Fruit fly (Drosophila melanogaster) whole organism, embryonic: ENCODE data around the gene Prosalpha6T.
A peak's percentile ranks its signal among the peaks of the same experiment; 100 is the strongest.

Source experiments
- C15 ChIP-seq: fragments of 200-800 bp; sonication (Bioruptor generic); IDR thresholded peaks from 3 replicates; pipeline ENCODE4 v1.3.6; 2022; ENCODE audit warnings: missing biosample characterization, missing genetic modification characterization
- CG10979 ChIP-seq: fragments of 200-800 bp; sonication (Bioruptor generic); optimal IDR thresholded peaks from 2 replicates; lab custom pipeline; 2018; ENCODE audit warnings: missing biosample characterization, mild to moderate bottlenecking, missing genetic modification characterization, moderate library complexity
- CG11093 ChIP-seq: fragments of 200-800 bp; sonication (Bioruptor generic); IDR thresholded peaks from 3 replicates; pipeline ENCODE4 v1.3.6; 2022; ENCODE audit warnings: missing biosample characterization, missing genetic modification characterization
- CG11504 ChIP-seq: fragments of 200-800 bp; sonication (Bioruptor generic); optimal IDR thresholded peaks from 3 replicates; lab custom pipeline; 2019; ENCODE audit warnings: missing biosample characterization, mild to moderate bottlenecking, missing genetic modification characterization, moderate library complexity
- CG12744 ChIP-seq: fragments of 200-800 bp; sonication (Bioruptor generic); optimal IDR thresholded peaks from 2 replicates; lab custom pipeline; 2016; ENCODE audit warnings: missing biosample characterization, missing genetic modification characterization
- CG13775 ChIP-seq: fragments of 200-800 bp; sonication (Bioruptor generic); optimal IDR thresholded peaks from 3 replicates; lab custom pipeline; 2017; ENCODE audit warnings: missing biosample characterization, mild to moderate bottlenecking, missing genetic modification characterization
- CG14014 ChIP-seq: fragments of 200-800 bp; sonication (Bioruptor generic); IDR thresholded peaks from 2 replicates; pipeline ENCODE4 v1.3.6; 2022; ENCODE audit warnings: missing biosample characterization, missing genetic modification characterization
- CG17359 ChIP-seq: fragments of 200-800 bp; sonication (Bioruptor generic); optimal IDR thresholded peaks from 3 replicates; lab custom pipeline; 2018; ENCODE audit warnings: missing biosample characterization, mild to moderate bottlenecking, missing genetic modification characterization, moderate library complexity
- CG2202 ChIP-seq: fragments of 200-800 bp; sonication (Bioruptor generic); optimal IDR thresholded peaks from 2 replicates; lab custom pipeline; 2018; ENCODE audit warnings: missing biosample characterization, mild to moderate bottlenecking, missing genetic modification characterization
- CG2712 ChIP-seq: fragments of 200-800 bp; optimal IDR thresholded peaks from 3 replicates; lab custom pipeline; 2019; ENCODE audit warnings: missing biosample characterization, mild to moderate bottlenecking, missing genetic modification characterization, moderate library complexity
- CG31388 ChIP-seq: fragments of 200-800 bp; sonication (Bioruptor generic); optimal IDR thresholded peaks from 2 replicates; lab custom pipeline; 2016; ENCODE audit warnings: missing biosample characterization, missing genetic modification characterization
- CG4730 ChIP-seq: fragments of 200-800 bp; sonication (Bioruptor generic); IDR thresholded peaks from 2 replicates; pipeline ENCODE4 v1.3.6; 2022; ENCODE audit warnings: missing biosample characterization, missing genetic modification characterization
- CG5953 ChIP-seq: fragments of 200-800 bp; sonication (Bioruptor generic); IDR thresholded peaks from 2 replicates; pipeline ENCODE4 v1.3.6; 2022; ENCODE audit warnings: missing biosample characterization, missing genetic modification characterization
- CG6272 ChIP-seq: fragments of 200-800 bp; sonication (Bioruptor generic); IDR thresholded peaks from 2 replicates; pipeline ENCODE4 v1.3.6; 2022; ENCODE audit warnings: missing biosample characterization, missing genetic modification characterization
- CG6654 ChIP-seq: fragments of 200-800 bp; sonication (Bioruptor generic); optimal IDR thresholded peaks from 2 replicates; lab custom pipeline; 2017; ENCODE audit warnings: missing biosample characterization, mild to moderate bottlenecking, missing genetic modification characterization
- CG6791 ChIP-seq: fragments of 200-800 bp; sonication (Bioruptor generic); IDR thresholded peaks from 3 replicates; pipeline ENCODE4 v1.3.6; 2022; ENCODE audit warnings: missing biosample characterization, missing genetic modification characterization; ENCODE audit not compliant: partially characterized antibody
- CG7745 ChIP-seq: fragments of 200-800 bp; sonication (Bioruptor generic); optimal IDR thresholded peaks from 2 replicates; lab custom pipeline; 2018; ENCODE audit warnings: missing biosample characterization, mild to moderate bottlenecking, missing genetic modification characterization, moderate library complexity
- CG7839 ChIP-seq: fragments of 200-800 bp; sonication (Bioruptor generic); optimal IDR thresholded peaks from 3 replicates; lab custom pipeline; 2018; ENCODE audit warnings: missing biosample characterization, mild to moderate bottlenecking, missing genetic modification characterization, moderate library complexity
- CTCF ChIP-seq: fragments of 200-800 bp; sonication (Bioruptor generic); optimal IDR thresholded peaks from 2 replicates; lab custom pipeline; 2017; ENCODE audit warnings: missing biosample characterization, mild to moderate bottlenecking, missing genetic modification characterization, moderate library complexity
- Dfd ChIP-seq, 2 experiments: fragments of >200 bp; optimal IDR thresholded peaks; 2 replicates each; lab custom pipeline; 2017; ENCODE audit warnings: missing biosample characterization in 2 of 2, missing genetic modification characterization in 2 of 2
- E2f1 ChIP-seq: fragments of 200-800 bp; sonication (Bioruptor generic); IDR thresholded peaks from 2 replicates; pipeline ENCODE4 v1.3.6; 2022; ENCODE audit warnings: missing biosample characterization, missing genetic modification characterization
- GATAe ChIP-seq: fragments of 200-800 bp; sonication (Bioruptor generic); conservative IDR thresholded peaks from 2 replicates; pipeline ENCODE4 v1.3.6; 2022; ENCODE audit warnings: missing biosample characterization, missing genetic modification characterization
- H2.0 ChIP-seq: fragments of 200-800 bp; sonication (Bioruptor generic); IDR thresholded peaks from 2 replicates; pipeline ENCODE4 v1.3.6; 2022; ENCODE audit warnings: missing biosample characterization, missing genetic modification characterization
- HmgZ ChIP-seq: fragments of 200-800 bp; sonication (Bioruptor generic); optimal IDR thresholded peaks from 2 replicates; lab custom pipeline; 2018; ENCODE audit warnings: missing biosample characterization, mild to moderate bottlenecking, missing genetic modification characterization
- Lpt ChIP-seq: fragments of >200 bp; optimal IDR thresholded peaks from 2 replicates; lab custom pipeline; 2018; ENCODE audit warnings: missing biosample characterization, missing genetic modification characterization
- MESR4 ChIP-seq: fragments of 200-800 bp; sonication (Bioruptor generic); optimal IDR thresholded peaks from 2 replicates; lab custom pipeline; 2018; ENCODE audit warnings: missing biosample characterization, mild to moderate bottlenecking, missing genetic modification characterization, moderate library complexity
- Oli ChIP-seq: fragments of 200-800 bp; sonication (Bioruptor generic); optimal IDR thresholded peaks from 2 replicates; lab custom pipeline; 2018; ENCODE audit warnings: missing biosample characterization, mild to moderate bottlenecking, missing genetic modification characterization, moderate library complexity
- Ptx1 ChIP-seq: fragments of 200-800 bp; sonication (Bioruptor generic); IDR thresholded peaks from 2 replicates; pipeline ENCODE4 v1.3.6; 2022; ENCODE audit warnings: missing biosample characterization, missing genetic modification characterization
- Side ChIP-seq: fragments of 200-800 bp; sonication (Bioruptor generic); optimal IDR thresholded peaks from 2 replicates; lab custom pipeline; 2016; ENCODE audit warnings: missing biosample characterization, missing genetic modification characterization
- Tbp ChIP-seq: fragments of >200 bp; optimal IDR thresholded peaks from 2 replicates; lab custom pipeline; 2018; ENCODE audit warnings: missing biosample characterization, missing genetic modification characterization
- ato ChIP-seq: fragments of 200-800 bp; sonication (Bioruptor generic); IDR thresholded peaks from 2 replicates; pipeline ENCODE4 v1.3.6; 2022; ENCODE audit warnings: missing biosample characterization, missing genetic modification characterization; ENCODE audit not compliant: partially characterized antibody
- bigmax ChIP-seq: fragments of 200-800 bp; sonication (Bioruptor generic); optimal IDR thresholded peaks from 2 replicates; lab custom pipeline; 2018; ENCODE audit warnings: missing biosample characterization, mild to moderate bottlenecking, missing genetic modification characterization
- ci ChIP-seq: fragments of 200-800 bp; sonication (Bioruptor generic); IDR thresholded peaks from 3 replicates; pipeline ENCODE4 v1.3.6; 2022; ENCODE audit warnings: missing biosample characterization, missing genetic modification characterization
- dpn ChIP-seq, 2 experiments: fragments of 200-800 bp; sonication (Bioruptor generic); optimal IDR thresholded peaks; 3 replicates each; lab custom pipeline; 2016; ENCODE audit warnings: missing biosample characterization in 2 of 2, missing genetic modification characterization in 2 of 2
- fd96Cb ChIP-seq: fragments of 200-800 bp; sonication (Bioruptor generic); optimal IDR thresholded peaks from 2 replicates; lab custom pipeline; 2018; ENCODE audit warnings: missing biosample characterization, mild to moderate bottlenecking, missing genetic modification characterization, moderate library complexity
- gem ChIP-seq: fragments of 200-800 bp; sonication (Bioruptor generic); optimal IDR thresholded peaks from 2 replicates; lab custom pipeline; 2019; ENCODE audit warnings: missing biosample characterization, mild to moderate bottlenecking, missing genetic modification characterization, moderate library complexity
- hth ChIP-seq: fragments of >200 bp; optimal IDR thresholded peaks from 2 replicates; lab custom pipeline; 2017; ENCODE audit warnings: inconsistent platforms
- jigr1 ChIP-seq: fragments of 200-800 bp; sonication (Bioruptor generic); IDR thresholded peaks from 3 replicates; pipeline ENCODE4 v1.3.6; 2022; ENCODE audit warnings: missing biosample characterization, missing genetic modification characterization
- kah ChIP-seq: fragments of 200-800 bp; sonication (Bioruptor generic); optimal IDR thresholded peaks from 2 replicates; lab custom pipeline; 2018; ENCODE audit warnings: missing biosample characterization, mild to moderate bottlenecking, missing genetic modification characterization
- klu ChIP-seq: fragments of 200-800 bp; sonication (Bioruptor generic); IDR thresholded peaks from 2 replicates; pipeline ENCODE4 v1.3.6; 2022; ENCODE audit warnings: missing biosample characterization, missing genetic modification characterization
- lilli ChIP-seq: fragments of 200-800 bp; sonication (Bioruptor generic); optimal IDR thresholded peaks from 3 replicates; lab custom pipeline; 2016; ENCODE audit warnings: missing biosample characterization, missing genetic modification characterization
- lov ChIP-seq, 2 experiments: fragments of 200-800 bp in 1 of 2; fragments of >200 bp in 1 of 2; sonication (Bioruptor generic) in 1 of 2; IDR thresholded peaks in 1 of 2; optimal IDR thresholded peaks in 1 of 2; 2 replicates in 1 of 2; 3 replicates in 1 of 2; pipeline versions ENCODE4 v1.3.6 to Lab custom; 2017 to 2022; ENCODE audit warnings: missing biosample characterization in 1 of 2, missing genetic modification characterization in 1 of 2
- oc ChIP-seq: fragments of 200-800 bp; sonication (Bioruptor generic); optimal IDR thresholded peaks from 2 replicates; lab custom pipeline; 2018; ENCODE audit warnings: missing biosample characterization, mild to moderate bottlenecking, missing genetic modification characterization, moderate library complexity
- prd ChIP-seq, 3 experiments: fragments of >200 bp in 2 of 3; fragments of 200-800 bp in 1 of 3; sonication (Bioruptor generic) in 1 of 3; optimal IDR thresholded peaks in 2 of 3; IDR thresholded peaks in 1 of 3; 2 replicates in 2 of 3; 3 replicates in 1 of 3; pipeline versions ENCODE4 v1.3.6 to Lab custom; 2017 to 2022; ENCODE audit warnings: missing biosample characterization in 1 of 3, missing genetic modification characterization in 1 of 3
- pros ChIP-seq: fragments of 200-800 bp; sonication (Bioruptor generic); optimal IDR thresholded peaks from 3 replicates; lab custom pipeline; 2019; ENCODE audit warnings: missing biosample characterization, mild to moderate bottlenecking, missing genetic modification characterization, moderate library complexity
- rib ChIP-seq: fragments of 200-800 bp; sonication (Bioruptor generic); IDR thresholded peaks from 2 replicates; pipeline ENCODE4 v1.3.6; 2022; ENCODE audit warnings: missing biosample characterization, missing genetic modification characterization
- sens-2 ChIP-seq: fragments of 200-800 bp; sonication (Bioruptor generic); IDR thresholded peaks from 2 replicates; pipeline ENCODE4 v1.3.6; 2022; ENCODE audit warnings: missing biosample characterization, missing genetic modification characterization
- sna ChIP-seq: fragments of 200-800 bp; sonication (Bioruptor generic); IDR thresholded peaks from 2 replicates; pipeline ENCODE4 v1.3.6; 2022; ENCODE audit warnings: missing biosample characterization, missing genetic modification characterization; ENCODE audit not compliant: partially characterized antibody
- ttk ChIP-seq: fragments of 200-800 bp; sonication (Bioruptor generic); IDR thresholded peaks from 2 replicates; pipeline ENCODE4 v2.1.2; 2022; ENCODE audit warnings: missing biosample characterization, missing genetic modification characterization
- tup ChIP-seq: fragments of 200-800 bp; sonication (Bioruptor generic); optimal IDR thresholded peaks from 2 replicates; lab custom pipeline; 2016; ENCODE audit warnings: missing biosample characterization, mild to moderate bottlenecking, missing genetic modification characterization, moderate library complexity
- twi ChIP-seq: fragments of 200-800 bp; optimal IDR thresholded peaks from 2 replicates; lab custom pipeline; 2019; ENCODE audit warnings: missing biosample characterization, mild to moderate bottlenecking, missing genetic modification characterization, moderate library complexity
- zfh2 ChIP-seq: fragments of 200-800 bp; sonication (Bioruptor generic); optimal IDR thresholded peaks from 2 replicates; lab custom pipeline; 2016; ENCODE audit warnings: missing biosample characterization, missing genetic modification characterization

Gene Prosalpha6T

DNA sequence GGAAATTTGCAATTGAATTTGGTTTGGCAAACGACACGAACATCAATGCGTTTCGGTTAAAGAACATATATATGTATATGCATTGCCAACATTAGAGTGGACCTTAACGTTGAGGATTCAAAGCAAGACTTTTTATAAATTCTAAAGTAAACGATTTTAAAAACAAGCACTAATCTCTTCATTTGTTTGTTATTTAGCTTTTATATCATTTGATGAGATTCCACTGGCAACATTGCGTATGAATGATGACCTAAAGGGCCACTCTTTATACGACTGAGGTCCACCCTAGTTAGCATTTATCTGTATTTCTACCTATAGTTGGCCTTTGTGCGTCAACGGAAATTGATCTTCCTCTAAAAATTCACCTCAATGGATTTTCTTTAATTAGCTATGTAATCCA lies 26.9 kb downstream of the Prosalpha6T start (continued):
- TF ChIP-seq H2.0 (0 out of 2 replicates have a peak, but pooled peaks have one; percentile 22), MESR4 (GFP tag; lab: Kevin White, UChicago) (no peak), Side (GFP tag; lab: Kevin White, UChicago) (no peak), Oli (tag; lab: Kevin White, UChicago) (peak; percentile 34), gem (peak; percentile 68), CG12744 (GFP tag; lab: Kevin White, UChicago) (no peak), CG4730 (GFP tag; lab: Robert Waterston, UW) (no peak), twi (tag; lab: Kevin White, UChicago) (no peak), CG5953 (GFP tag; lab: Robert Waterston, UW) (no peak), pros (GFP tag; lab: Kevin White, UChicago) (no peak), lilli (GFP tag; lab: Kevin White, UChicago) (no peak), fd96Cb (peak; percentile 19), bigmax (GFP tag; lab: Kevin White, UChicago) (no peak), ci (GFP tag; lab: Robert Waterston, UW) (peak; percentile 51; the same call in 2 of the 3 replicates), CG14014 (GFP tag; lab: Robert Waterston, UW) (0 out of 2 replicates have a peak, but pooled peaks have one; percentile 23), ttk (GFP tag; lab: Robert Waterston, UW) (no peak), Ptx1 (GFP tag; lab: Robert Waterston, UW) (no peak), tup (GFP tag; lab: Kevin White, UChicago) (no peak), CG2202 (tag; lab: Kevin White, UChicago) (no peak), sna (GFP tag; lab: Robert Waterston, UW) (no peak), klu (no peak), CG17359 (no peak), Tbp (GFP tag; lab: Kevin White, UChicago) (no peak), hth (lab: Kevin White, UChicago) (no peak), Lpt (GFP tag; lab: Kevin White, UChicago) (no peak), CG6654 (GFP tag; lab: Kevin White, UChicago) (no peak), CG11093 (no peak), dpn (GFP tag; optimal IDR thresholded peaks at IDR 0.05; lab: Kevin White, UChicago) (peak in 1 of 2 experiments; percentile 12), jigr1 (GFP tag; lab: Robert Waterston, UW) (no peak), GATAe (GFP tag; lab: Robert Waterston, UW) (no peak), CG11504 (tag; lab: Kevin White, UChicago) (peak; percentile 48), HmgZ (tag; lab: Kevin White, UChicago) (no peak), rib (GFP tag; lab: Robert Waterston, UW) (no peak), E2f1 (GFP tag; lab: Robert Waterston, UW) (no peak), CG6791 (GFP tag; lab: Robert Waterston, UW) (no peak), ato (GFP tag; lab: Robert Waterston, UW) (no peak), CG31388 (GFP tag; lab: Kevin White, UChicago) (no peak), oc (tag; lab: Kevin White, UChicago) (no peak), CG13775 (GFP tag; lab: Kevin White, UChicago) (no peak), CTCF (GFP tag; lab: Kevin White, UChicago) (no peak), prd (optimal IDR thresholded peaks at IDR 0.05; lab: Kevin White, UChicago) (no peak), prd (GFP tag; IDR thresholded peaks at IDR 0.05; lab: Robert Waterston, UW) (no peak), lov (optimal IDR thresholded peaks at IDR 0.05; lab: Kevin White, UChicago) (no peak), lov (GFP tag; IDR thresholded peaks at IDR 0.05; lab: Robert Waterston, UW) (no peak), C15 (GFP tag; lab: Robert Waterston, UW) (no peak), CG6272 (GFP tag; lab: Robert Waterston, UW) (no peak), sens-2 (no peak), Dfd (GFP tag; optimal IDR thresholded peaks at IDR 0.05; lab: Kevin White, UChicago) (no peak), zfh2 (GFP tag; lab: Kevin White, UChicago) (peak; percentile 9), CG7745 (tag; lab: Kevin White, UChicago) (no peak), CG7839 (tag; lab: Kevin White, UChicago) (peak; percentile 48), CG10979 (tag; lab: Kevin White, UChicago) (no peak), kah (GFP tag; lab: Kevin White, UChicago) (no peak), CG2712 (tag; lab: Kevin White, UChicago) (peak; percentile 50)
